Fruit fly (Drosophila melanogaster) whole organism, embryonic: Measurements from ENCODE around the gene Qsox2.

ENCODE experiments used
- Abd-B ChIP-seq: fragments of 200-800 bp; sonication (Bioruptor generic); optimal IDR thresholded peaks from 2 replicates; lab custom pipeline; 2018; ENCODE audit warnings: missing biosample characterization, mild to moderate bottlenecking, missing genetic modification characterization, moderate library complexity
- Bteb2 ChIP-seq: fragments of 200-800 bp; sonication (Bioruptor generic); optimal IDR thresholded peaks from 2 replicates; lab custom pipeline; 2016; ENCODE audit warnings: missing biosample characterization, missing genetic modification characterization
- CG11085 ChIP-seq: fragments of 200-800 bp; sonication (Bioruptor generic); IDR thresholded peaks from 2 replicates; pipeline ENCODE4 v1.3.6; 2022; ENCODE audit warnings: missing biosample characterization, missing genetic modification characterization
- CG13894 ChIP-seq: fragments of 200-800 bp; sonication (Bioruptor generic); optimal IDR thresholded peaks from 3 replicates; lab custom pipeline; 2018; ENCODE audit warnings: missing biosample characterization, mild to moderate bottlenecking, missing genetic modification characterization, moderate library complexity
- CG15601 ChIP-seq: fragments of 200-800 bp; sonication (Bioruptor generic); optimal IDR thresholded peaks from 3 replicates; lab custom pipeline; 2019; ENCODE audit warnings: missing biosample characterization, mild to moderate bottlenecking, missing genetic modification characterization, moderate library complexity
- CG17328 ChIP-seq: fragments of 200-800 bp; sonication (Bioruptor generic); IDR thresholded peaks from 2 replicates; pipeline ENCODE4 v1.3.6; 2022; ENCODE audit warnings: missing biosample characterization, missing genetic modification characterization
- CG2678 ChIP-seq: fragments of 200-800 bp; sonication (Bioruptor generic); optimal IDR thresholded peaks from 3 replicates; lab custom pipeline; 2019; ENCODE audit warnings: missing biosample characterization, mild to moderate bottlenecking, missing genetic modification characterization, moderate library complexity
- CG4820 ChIP-seq: fragments of 200-800 bp; sonication (Bioruptor generic); optimal IDR thresholded peaks from 3 replicates; lab custom pipeline; 2016; ENCODE audit warnings: missing biosample characterization, missing genetic modification characterization
- CG4854 ChIP-seq: fragments of 200-800 bp; sonication (Bioruptor generic); optimal IDR thresholded peaks from 2 replicates; lab custom pipeline; 2016; ENCODE audit warnings: missing biosample characterization, missing genetic modification characterization, inconsistent platforms
- CG6272 ChIP-seq: fragments of 200-800 bp; sonication (Bioruptor generic); IDR thresholded peaks from 2 replicates; pipeline ENCODE4 v1.3.6; 2022; ENCODE audit warnings: missing biosample characterization, missing genetic modification characterization
- CG6683 ChIP-seq: fragments of 200-800 bp; sonication (Bioruptor generic); optimal IDR thresholded peaks from 2 replicates; lab custom pipeline; 2017; ENCODE audit warnings: missing biosample characterization, mild to moderate bottlenecking, missing genetic modification characterization, missing genetic modification reagents
- CG7839 ChIP-seq: fragments of 200-800 bp; sonication (Bioruptor generic); optimal IDR thresholded peaks from 3 replicates; lab custom pipeline; 2018; ENCODE audit warnings: missing biosample characterization, mild to moderate bottlenecking, missing genetic modification characterization, moderate library complexity
- CG7987 ChIP-seq: fragments of 200-800 bp; sonication (Bioruptor generic); optimal IDR thresholded peaks from 2 replicates; lab custom pipeline; 2018; ENCODE audit warnings: missing biosample characterization, mild to moderate bottlenecking, missing genetic modification characterization, moderate library complexity
- CG8290 ChIP-seq, 3 experiments: fragments of 200-800 bp; sonication (Bioruptor generic); optimal IDR thresholded peaks; 2 replicates each; lab custom pipeline; 2016 to 2019; ENCODE audit warnings: missing biosample characterization in 3 of 3, missing genetic modification characterization in 3 of 3, mild to moderate bottlenecking in 2 of 3, moderate library complexity in 1 of 3
- CG9437 ChIP-seq: fragments of 200-800 bp; sonication (Bioruptor generic); optimal IDR thresholded peaks from 2 replicates; lab custom pipeline; 2018; ENCODE audit warnings: missing biosample characterization, mild to moderate bottlenecking, missing genetic modification characterization
- CTCF ChIP-seq: fragments of 200-800 bp; sonication (Bioruptor generic); optimal IDR thresholded peaks from 2 replicates; lab custom pipeline; 2017; ENCODE audit warnings: missing biosample characterization, mild to moderate bottlenecking, missing genetic modification characterization, moderate library complexity
- Doc3 ChIP-seq: fragments of 200-800 bp; sonication (Bioruptor generic); IDR thresholded peaks from 3 replicates; pipeline ENCODE4 v1.3.6; 2022; ENCODE audit warnings: missing biosample characterization, missing genetic modification characterization; ENCODE audit not compliant: partially characterized antibody
- Drgx ChIP-seq: fragments of 200-800 bp; sonication (Bioruptor generic); IDR thresholded peaks from 2 replicates; pipeline ENCODE4 v1.3.6; 2022; ENCODE audit warnings: missing biosample characterization, missing genetic modification characterization
- HmgZ ChIP-seq: fragments of 200-800 bp; sonication (Bioruptor generic); optimal IDR thresholded peaks from 2 replicates; lab custom pipeline; 2018; ENCODE audit warnings: missing biosample characterization, mild to moderate bottlenecking, missing genetic modification characterization
- Hmx ChIP-seq: fragments of 200-800 bp; sonication (Bioruptor generic); optimal IDR thresholded peaks from 2 replicates; lab custom pipeline; 2016; ENCODE audit warnings: missing biosample characterization, missing genetic modification characterization
- Hsf ChIP-seq: fragments of 200-800 bp; sonication (Bioruptor generic); optimal IDR thresholded peaks from 3 replicates; lab custom pipeline; 2016; ENCODE audit warnings: missing biosample characterization, missing genetic modification characterization
- Lpt ChIP-seq: fragments of >200 bp; optimal IDR thresholded peaks from 2 replicates; lab custom pipeline; 2018; ENCODE audit warnings: missing biosample characterization, missing genetic modification characterization
- NFAT ChIP-seq: fragments of 200-800 bp; sonication (Bioruptor generic); IDR thresholded peaks from 2 replicates; pipeline ENCODE4 v1.3.6; 2022; ENCODE audit warnings: missing biosample characterization, missing genetic modification characterization
- Oaz ChIP-seq: fragments of 200-800 bp; sonication (Bioruptor generic); IDR thresholded peaks from 2 replicates; pipeline ENCODE4 v1.3.6; 2022; ENCODE audit warnings: missing biosample characterization, missing genetic modification characterization
- PHDP ChIP-seq: fragments of 200-800 bp; sonication (Bioruptor generic); optimal IDR thresholded peaks from 3 replicates; lab custom pipeline; 2018; ENCODE audit warnings: missing biosample characterization, mild to moderate bottlenecking, missing genetic modification characterization, moderate library complexity
- Sox102F ChIP-seq: fragments of 200-800 bp; sonication (Bioruptor generic); optimal IDR thresholded peaks from 2 replicates; lab custom pipeline; 2018; ENCODE audit warnings: missing biosample characterization, mild to moderate bottlenecking, missing genetic modification characterization, moderate library complexity
- Ssrp ChIP-seq: fragments of 200-800 bp; sonication (Bioruptor generic); optimal IDR thresholded peaks from 2 replicates; lab custom pipeline; 2018; ENCODE audit warnings: missing biosample characterization, mild to moderate bottlenecking, missing genetic modification characterization, moderate library complexity
- ab ChIP-seq: fragments of 200-800 bp; sonication (Bioruptor generic); optimal IDR thresholded peaks from 2 replicates; lab custom pipeline; 2016; ENCODE audit warnings: missing biosample characterization, missing genetic modification characterization
- ap ChIP-seq: fragments of 200-800 bp; sonication (Bioruptor generic); IDR thresholded peaks from 2 replicates; pipeline ENCODE4 v1.3.6; 2022; ENCODE audit warnings: missing biosample characterization, missing genetic modification characterization
- bab2 ChIP-seq: fragments of 200-800 bp; sonication (Bioruptor generic); optimal IDR thresholded peaks from 2 replicates; lab custom pipeline; 2016; ENCODE audit warnings: missing biosample characterization, missing genetic modification characterization
- br ChIP-seq: fragments of >200 bp; optimal IDR thresholded peaks from 2 replicates; lab custom pipeline; 2017
- corto ChIP-seq: fragments of 200-800 bp; sonication (Bioruptor generic); optimal IDR thresholded peaks from 2 replicates; lab custom pipeline; 2016; ENCODE audit warnings: missing biosample characterization, mild to moderate bottlenecking, missing genetic modification characterization, moderate library complexity
- da ChIP-seq: fragments of 200-800 bp; sonication (Bioruptor generic); optimal IDR thresholded peaks from 2 replicates; lab custom pipeline; 2016; ENCODE audit warnings: missing biosample characterization, missing genetic modification characterization
- dmrt99B ChIP-seq: fragments of 200-800 bp; sonication (Bioruptor generic); optimal IDR thresholded peaks from 2 replicates; lab custom pipeline; 2018; ENCODE audit warnings: missing biosample characterization, mild to moderate bottlenecking, missing genetic modification characterization, moderate library complexity
- fru ChIP-seq: fragments of >200 bp; optimal IDR thresholded peaks from 2 replicates; lab custom pipeline; 2017
- fu2 ChIP-seq: fragments of 200-800 bp; sonication (Bioruptor generic); optimal IDR thresholded peaks from 2 replicates; lab custom pipeline; 2016; ENCODE audit warnings: missing biosample characterization, missing genetic modification characterization
- gem ChIP-seq: fragments of 200-800 bp; sonication (Bioruptor generic); optimal IDR thresholded peaks from 2 replicates; lab custom pipeline; 2019; ENCODE audit warnings: missing biosample characterization, mild to moderate bottlenecking, missing genetic modification characterization, moderate library complexity
- ind ChIP-seq: fragments of 200-800 bp; sonication (Bioruptor generic); optimal IDR thresholded peaks from 3 replicates; lab custom pipeline; 2016; ENCODE audit warnings: missing biosample characterization, missing genetic modification characterization
- klu ChIP-seq: fragments of 200-800 bp; sonication (Bioruptor generic); IDR thresholded peaks from 2 replicates; pipeline ENCODE4 v1.3.6; 2022; ENCODE audit warnings: missing biosample characterization, missing genetic modification characterization
- mam ChIP-seq: fragments of 200-800 bp; sonication (Bioruptor generic); optimal IDR thresholded peaks from 3 replicates; lab custom pipeline; 2016; ENCODE audit warnings: missing biosample characterization, missing genetic modification characterization
- mld ChIP-seq: fragments of 200-800 bp; sonication (Bioruptor generic); IDR thresholded peaks from 3 replicates; pipeline ENCODE4 v1.3.6; 2022; ENCODE audit warnings: missing biosample characterization, missing genetic modification characterization; ENCODE audit not compliant: partially characterized antibody
- nom ChIP-seq: fragments of 200-800 bp; sonication (Bioruptor generic); optimal IDR thresholded peaks from 2 replicates; lab custom pipeline; 2017; ENCODE audit warnings: missing biosample characterization, missing genetic modification characterization, mild to moderate bottlenecking, moderate library complexity, missing genetic modification reagents
- odd ChIP-seq: fragments of 200-800 bp; sonication (Bioruptor generic); optimal IDR thresholded peaks from 2 replicates; lab custom pipeline; 2017; ENCODE audit warnings: missing biosample characterization, mild to moderate bottlenecking, missing genetic modification characterization
- otp ChIP-seq: fragments of 200-800 bp; sonication (Bioruptor generic); IDR thresholded peaks from 3 replicates; pipeline ENCODE4, ENCODE4 v1.3.6; 2022; ENCODE audit warnings: missing biosample characterization, missing genetic modification characterization
- pho ChIP-seq: fragments of 200-800 bp; sonication (Bioruptor generic); optimal IDR thresholded peaks from 2 replicates; lab custom pipeline; 2016; ENCODE audit warnings: missing biosample characterization, missing genetic modification characterization
- sna ChIP-seq: fragments of 200-800 bp; sonication (Bioruptor generic); IDR thresholded peaks from 2 replicates; pipeline ENCODE4 v1.3.6; 2022; ENCODE audit warnings: missing biosample characterization, missing genetic modification characterization; ENCODE audit not compliant: partially characterized antibody
- trh ChIP-seq: fragments of 200-800 bp; sonication (Bioruptor generic); optimal IDR thresholded peaks from 2 replicates; lab custom pipeline; 2016; ENCODE audit warnings: missing biosample characterization, missing genetic modification characterization
- wek ChIP-seq: fragments of 200-800 bp; sonication (Bioruptor generic); optimal IDR thresholded peaks from 3 replicates; lab custom pipeline; 2018; ENCODE audit warnings: missing biosample characterization, mild to moderate bottlenecking, missing genetic modification characterization, moderate library complexity
- yki ChIP-seq: fragments of >200 bp; optimal IDR thresholded peaks from 3 replicates; lab custom pipeline; 2018
- z ChIP-seq: fragments of 200-800 bp; sonication (Bioruptor generic); IDR thresholded peaks from 3 replicates; pipeline ENCODE4 v1.3.6; 2022; ENCODE audit warnings: missing biosample characterization, missing genetic modification characterization

Gene Qsox2

dm6 chr3R:21923742-21924141 lies 10.2 kb downstream of the Qsox2 start (continued):
- TF ChIP-seq CG15601 = no peak
- no peak for TF ChIP-seq bab2 (GFP tag; lab: Kevin White, UChicago)
- TF ChIP-seq mam (GFP tag; lab: Kevin White, UChicago) = no peak
- TF ChIP-seq CG7987 (GFP tag; lab: Kevin White, UChicago) = no peak
- TF ChIP-seq CG7839 (tag; lab: Kevin White, UChicago) = no peak
- TF ChIP-seq Hmx (GFP tag; lab: Kevin White, UChicago) = no peak
- TF ChIP-seq CG17328 (GFP tag; lab: Robert Waterston, UW) = no peak

- TF ChIP-seq otp (GFP tag; lab: Robert Waterston, UW) (no peak), z (peak; percentile 94), ind (GFP tag; lab: Kevin White, UChicago) (no peak), mld (GFP tag; lab: Robert Waterston, UW) (no peak), HmgZ (tag; lab: Kevin White, UChicago) (no peak), sna (GFP tag; lab: Robert Waterston, UW) (no peak), Doc3 (GFP tag; lab: Robert Waterston, UW) (no peak)
These were observed 14.7 kb downstream of the Qsox2 start for dm6 chr3R:21928214-21928613.

- TF ChIP-seq Abd-B (GFP tag; lab: Kevin White, UChicago) = no peak
- TF ChIP-seq trh (GFP tag; lab: Kevin White, UChicago) = no peak
- TF ChIP-seq CG8290 (GFP tag; optimal IDR thresholded peaks at IDR 0.05; lab: Kevin White, UChicago) = no peak
- no peak for TF ChIP-seq CG8290 (tag; optimal IDR thresholded peaks at IDR 0.05; lab: Kevin White, UChicago)
- TF ChIP-seq CG4820 (GFP tag; lab: Kevin White, UChicago) = no peak
- peak; percentile 73 for TF ChIP-seq Drgx (GFP tag; lab: Robert Waterston, UW)
- TF ChIP-seq NFAT (GFP tag; lab: Robert Waterston, UW) = no peak
- no peak for TF ChIP-seq Bteb2 (GFP tag; lab: Kevin White, UChicago)
- TF ChIP-seq wek = no peak
- peak; percentile 28 for TF ChIP-seq gem
- peak; percentile 4 for TF ChIP-seq dmrt99B
- TF ChIP-seq CTCF (GFP tag; lab: Kevin White, UChicago) = no peak
- no peak for TF ChIP-seq Ssrp (tag; lab: Kevin White, UChicago)
- TF ChIP-seq CG11085 (GFP tag; lab: Robert Waterston, UW) = no peak
- no peak for TF ChIP-seq fru (lab: Kevin White, UChicago)
- TF ChIP-seq Lpt (GFP tag; lab: Kevin White, UChicago) = no peak
- TF ChIP-seq da = no peak
- TF ChIP-seq ap (GFP tag; lab: Robert Waterston, UW) = 0 out of 2 replicates have a peak, but pooled peaks have one; percentile 3
- TF ChIP-seq odd (GFP tag; lab: Kevin White, UChicago) = no peak
- no peak for TF ChIP-seq nom (GFP tag; lab: Kevin White, UChicago)
- no peak for TF ChIP-seq CG9437 (GFP tag; lab: Kevin White, UChicago)
- no peak for TF ChIP-seq fu2 (GFP tag; lab: Kevin White, UChicago)
- TF ChIP-seq CG6683 (GFP tag; lab: Kevin White, UChicago) = no peak
- no peak for TF ChIP-seq CG4854 (GFP tag; lab: Kevin White, UChicago)
- TF ChIP-seq ab = no peak
- no peak for TF ChIP-seq CG6272 (GFP tag; lab: Robert Waterston, UW)
- no peak for TF ChIP-seq yki (lab: Kevin White, UChicago)
- no peak for TF ChIP-seq br
- TF ChIP-seq PHDP (tag; lab: Kevin White, UChicago) = no peak
- TF ChIP-seq klu (GFP tag; lab: Robert Waterston, UW) = no peak
- TF ChIP-seq Hsf = no peak
- no peak for TF ChIP-seq pho
- TF ChIP-seq corto (GFP tag; lab: Kevin White, UChicago) = no peak
- TF ChIP-seq Oaz (GFP tag; lab: Robert Waterston, UW) = no peak
- no peak for TF ChIP-seq CG2678
- TF ChIP-seq Sox102F = peak; percentile 38
- no peak for TF ChIP-seq CG13894 (tag; lab: Kevin White, UChicago)
These were observed 17.8 kb downstream of the Qsox2 start for dm6 chr3R:21931346-21931745.
